Fruit fly (Drosophila melanogaster): ENCODE data around the gene Ns3.
A peak's percentile ranks its signal among the peaks of the same experiment; 100 is the strongest.

Gene Ns3

dm6 chrX:1469717-1470116 lies 5.7 kb upstream of the Ns3 start, which contains the start of gene CG32808:
Gene CG32808 (minus strand): TSS chrX:1469817.
- TF ChIP-seq OdsH (GFP tag; optimal IDR thresholded peaks at IDR 0.05) = no peak
- no peak for TF ChIP-seq Myc (optimal IDR thresholded peaks at IDR 0.05)
- no peak for TF ChIP-seq Hr78 (GFP tag; optimal IDR thresholded peaks at IDR 0.05)
- no peak for TF ChIP-seq br (GFP tag; optimal IDR thresholded peaks at IDR 0.05)
- TF ChIP-seq pan (optimal IDR thresholded peaks at IDR 0.05) = no peak
- TF ChIP-seq dsf (GFP tag; optimal IDR thresholded peaks at IDR 0.05; ENCODE audit: borderline replicate concordance) = no peak
- TF ChIP-seq dmrt93B (GFP tag; optimal IDR thresholded peaks at IDR 0.05) = no peak
- TF ChIP-seq jim (GFP tag; optimal IDR thresholded peaks at IDR 0.05) = no peak
- no peak for TF ChIP-seq lola (GFP tag; optimal IDR thresholded peaks at IDR 0.05)
- no peak for TF ChIP-seq Rel (GFP tag; optimal IDR thresholded peaks at IDR 0.05)
- no peak for TF ChIP-seq Rel (tag; optimal IDR thresholded peaks at IDR 0.05)
- TF ChIP-seq CrebA (GFP tag; optimal IDR thresholded peaks at IDR 0.05; ENCODE audit: borderline replicate concordance) = no peak
- no peak for TF ChIP-seq brk (GFP tag; optimal IDR thresholded peaks at IDR 0.05)
- TF ChIP-seq rgr (GFP tag; optimal IDR thresholded peaks at IDR 0.05) = no peak
- TF ChIP-seq ey (GFP tag; optimal IDR thresholded peaks at IDR 0.05) = no peak
- TF ChIP-seq Sp1 (GFP tag; optimal IDR thresholded peaks at IDR 0.05) = no peak

dm6 chrX:1467382-1467592 lies 3.3 kb upstream of the Ns3 start, which contains the start of gene CG14778:
Gene CG14778 (plus strand): TSS chrX:1467493.
- no peak for TF ChIP-seq Hr83 (GFP tag; optimal IDR thresholded peaks at IDR 0.05; ENCODE audit: poor library complexity, severe bottlenecking)
- no peak for TF ChIP-seq Dfd (GFP tag; optimal IDR thresholded peaks at IDR 0.05)
- no peak for TF ChIP-seq h (GFP tag; optimal IDR thresholded peaks at IDR 0.05)
- TF ChIP-seq pan (optimal IDR thresholded peaks at IDR 0.05) = no peak
- no peak for TF ChIP-seq foxo (GFP tag; optimal IDR thresholded peaks at IDR 0.05)

- TF ChIP-seq br (GFP tag; optimal IDR thresholded peaks at IDR 0.05) (no peak), Sp1 (GFP tag; optimal IDR thresholded peaks at IDR 0.05) (no peak), Rel (GFP tag; optimal IDR thresholded peaks at IDR 0.05) (no peak), Rel (tag; optimal IDR thresholded peaks at IDR 0.05) (peak; percentile 51), Hnf4 (GFP tag; optimal IDR thresholded peaks at IDR 0.05) (no peak), CG32264 (GFP tag; optimal IDR thresholded peaks at IDR 0.05) (no peak), Hr78 (GFP tag; optimal IDR thresholded peaks at IDR 0.05) (no peak), h (GFP tag; optimal IDR thresholded peaks at IDR 0.05) (peak; percentile 4)
These were observed 2.7 kb upstream of the Ns3 start for dm6 chrX:1466505-1467381.

- TF ChIP-seq rgr (GFP tag; optimal IDR thresholded peaks at IDR 0.05) (peak; percentile 47), Abd-B (GFP tag; optimal IDR thresholded peaks at IDR 0.05) (no peak), OdsH (GFP tag; optimal IDR thresholded peaks at IDR 0.05) (peak; percentile 35), tai (GFP tag; optimal IDR thresholded peaks at IDR 0.05) (no peak), ey (GFP tag; optimal IDR thresholded peaks at IDR 0.05) (peak; percentile 66), HLH106 (tag; optimal IDR thresholded peaks at IDR 0.05) (peak; percentile 4), h (GFP tag; optimal IDR thresholded peaks at IDR 0.05) (peak; percentile 30), fru (GFP tag; optimal IDR thresholded peaks at IDR 0.05) (peak; percentile 37), psq (GFP tag; optimal IDR thresholded peaks at IDR 0.05) (peak; percentile 44), dl (GFP tag; optimal IDR thresholded peaks at IDR 0.05; ENCODE audit: insufficient read depth in 1 of 2, partially characterized antibody in 2 of 2) (no peak)
These were observed 1.9 kb upstream of the Ns3 start, which contains the start of the genes O-fut2 and CG14777 for dm6 chrX:1465707-1466504. Gene O-fut2 (minus strand): TSS chrX:1465996. Gene CG14777 (plus strand): TSS chrX:1466134.

dm6 chrX:1461544-1461943 lies 2.5 kb downstream of the Ns3 start, which contains the start of gene CG14787:
Gene CG14787 (minus strand): TSS chrX:1461676.
- TF ChIP-seq h (GFP tag; optimal IDR thresholded peaks at IDR 0.05) (no peak), psq (GFP tag; optimal IDR thresholded peaks at IDR 0.05) (no peak), brk (GFP tag; optimal IDR thresholded peaks at IDR 0.05) (no peak)
